Worm (Caenorhabditis elegans) whole organism, L3 larva: ENCODE data around the gene C49C3.21.

Source experiments
- R02D3.7 ChIP-seq: fragments of 150-350 bp; optimal IDR thresholded peaks from 2 replicates; lab custom pipeline; 2014; ENCODE audit warnings: missing biosample characterization, missing genetic modification characterization
- daf-12 ChIP-seq: fragments of 150-350 bp; optimal IDR thresholded peaks from 2 replicates; lab custom pipeline; 2014; ENCODE audit warnings: missing biosample characterization, missing genetic modification reagents, missing genetic modification characterization
- elt-1 ChIP-seq: fragments of 150-350 bp; optimal IDR thresholded peaks from 2 replicates; lab custom pipeline; 2014; ENCODE audit warnings: missing biosample characterization, missing genetic modification characterization
- elt-2 ChIP-seq: sonication (generic microtip); optimal IDR thresholded peaks from 2 replicates; lab custom pipeline; 2016; ENCODE audit warnings: missing genetic modification reagents, mild to moderate bottlenecking, missing genetic modification characterization, missing compliant biosample characterization
- fkh-10 ChIP-seq: sonication (generic microtip); optimal IDR thresholded peaks from 2 replicates; lab custom pipeline; 2017; ENCODE audit warnings: missing biosample characterization, missing genetic modification reagents, missing genetic modification characterization
- hmg-11 ChIP-seq: sonication (generic microtip); optimal IDR thresholded peaks from 2 replicates; lab custom pipeline; 2016; ENCODE audit warnings: missing genetic modification characterization, missing compliant biosample characterization
- jun-1 ChIP-seq: fragments of 150-350 bp; optimal IDR thresholded peaks from 2 replicates; lab custom pipeline; 2014; ENCODE audit warnings: missing biosample characterization, missing genetic modification reagents, missing genetic modification characterization
- lin-15B ChIP-seq: fragments of 150-350 bp; optimal IDR thresholded peaks from 2 replicates; lab custom pipeline; 2014; ENCODE audit warnings: missing biosample characterization, missing genetic modification characterization
- mdl-1 ChIP-seq: fragments of 150-350 bp; optimal IDR thresholded peaks from 2 replicates; lab custom pipeline; 2014; ENCODE audit warnings: missing biosample characterization, missing genetic modification characterization
- mml-1 ChIP-seq: fragments of 150-350 bp; sonication (generic microtip); optimal IDR thresholded peaks from 3 replicates; lab custom pipeline; 2014; ENCODE audit warnings: missing biosample characterization, missing genetic modification characterization
- nhr-11 ChIP-seq: fragments of 150-350 bp; optimal IDR thresholded peaks from 2 replicates; lab custom pipeline; 2014; ENCODE audit warnings: missing biosample characterization, missing genetic modification characterization
- pha-4 ChIP-seq: fragments of 150-350 bp; optimal IDR thresholded peaks from 2 replicates; lab custom pipeline; 2014; ENCODE audit warnings: missing biosample characterization, missing genetic modification reagents, missing genetic modification characterization
- sea-2 ChIP-seq: fragments of 150-350 bp; sonication (generic microtip); optimal IDR thresholded peaks from 4 replicates; lab custom pipeline; 2014; ENCODE audit warnings: missing biosample characterization, missing genetic modification reagents, missing genetic modification characterization
- unc-62 ChIP-seq: fragments of 150-350 bp; sonication (generic microtip); optimal IDR thresholded peaks from 4 replicates; lab custom pipeline; 2014; ENCODE audit warnings: missing biosample characterization, missing genetic modification reagents, missing genetic modification characterization
- ztf-11 ChIP-seq: fragments of 150-350 bp; optimal IDR thresholded peaks from 2 replicates; lab custom pipeline; 2014; ENCODE audit warnings: missing biosample characterization, missing genetic modification characterization
- ztf-4 ChIP-seq: fragments of 150-350 bp; optimal IDR thresholded peaks from 2 replicates; lab custom pipeline; 2014; ENCODE audit warnings: missing biosample characterization, missing genetic modification characterization

C49C3.21 gene

DNA sequence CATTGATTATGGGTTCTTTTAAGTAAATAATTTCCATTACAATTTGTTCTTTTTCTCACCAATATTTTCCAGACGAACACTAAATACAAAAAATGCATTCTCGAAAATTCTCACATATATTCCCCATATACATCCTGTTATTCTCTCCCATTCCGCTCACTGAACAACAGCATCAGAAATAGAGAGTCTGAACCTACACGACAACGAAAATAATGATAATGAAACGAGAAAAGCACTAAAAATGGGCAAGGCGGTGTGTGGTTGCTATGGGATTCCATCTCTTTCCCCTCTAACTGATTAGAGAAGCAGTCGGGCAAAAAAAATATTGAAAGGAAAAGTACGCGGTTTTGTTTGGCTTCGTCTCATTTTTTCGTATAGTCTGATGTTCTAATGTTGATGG is 40.3 kb downstream of the C49C3.21 start, which contains the start of gene C30H6.12:
Gene C30H6.12 (plus strand): TSS at position 301 of the 400 bp plus-strand sequence.
- TF ChIP-seq unc-62 (GFP tag; lab: Kevin White, UChicago) = no peak
- no peak for TF ChIP-seq daf-12 (tag; lab: Kevin White, UChicago)
- TF ChIP-seq lin-15B (tag; lab: Kevin White, UChicago) = no peak
- TF ChIP-seq sea-2 (GFP tag; lab: Kevin White, UChicago) = no peak
- TF ChIP-seq R02D3.7 (tag; lab: Kevin White, UChicago) = no peak
- no peak for TF ChIP-seq nhr-11 (tag; lab: Kevin White, UChicago)
- TF ChIP-seq elt-1 (tag; lab: Kevin White, UChicago) = no peak
- no peak for TF ChIP-seq pha-4
- TF ChIP-seq ztf-11 (tag; lab: Kevin White, UChicago) = no peak
- no peak for TF ChIP-seq ztf-4
- TF ChIP-seq elt-2 (tag; lab: Kevin White, UChicago) = no peak
- no peak for TF ChIP-seq mdl-1 (tag; lab: Kevin White, UChicago)
- no peak for TF ChIP-seq fkh-10 (GFP tag; lab: Kevin White, UChicago)
- no peak for TF ChIP-seq hmg-11 (tag; lab: Kevin White, UChicago)

DNA sequence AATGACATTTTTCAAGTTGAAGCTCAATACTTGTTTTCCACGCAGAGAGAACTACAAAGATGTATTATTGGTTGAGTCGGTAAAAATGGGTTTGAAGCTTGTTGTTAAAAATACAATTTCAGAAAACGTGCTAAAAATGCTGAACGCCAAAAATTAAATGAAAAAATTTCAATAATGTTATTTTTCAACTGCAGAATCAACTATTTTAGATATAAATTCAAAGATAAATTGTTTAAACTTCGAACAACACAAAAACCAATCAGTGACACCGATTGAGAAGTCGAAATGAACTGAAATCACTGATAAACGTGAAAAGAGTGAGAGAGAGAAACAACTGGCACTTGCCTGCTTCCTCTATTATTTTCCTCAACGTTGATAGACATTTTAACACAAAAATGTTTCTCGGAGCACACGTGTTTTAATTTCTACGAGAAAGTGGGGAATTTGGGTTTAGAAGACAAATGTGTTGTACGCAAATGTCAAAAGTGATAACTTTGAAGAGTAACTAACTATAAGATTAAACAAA is 44.7 kb downstream of the C49C3.21 start, which contains the start of gene T02D1.8:
Gene T02D1.8 (minus strand): TSS at position 51 of the 526 bp plus-strand sequence.
- peak; percentile 67 for TF ChIP-seq elt-2 (tag; lab: Kevin White, UChicago)
- no peak for TF ChIP-seq mml-1 (tag; lab: Kevin White, UChicago)
- no peak for TF ChIP-seq jun-1 (tag; lab: Kevin White, UChicago)
